Worm (Caenorhabditis elegans): ENCODE measurements around the gene T19D12.4.

ce11 chrII:6609315-6609842 lies 21.5 kb upstream of the T19D12.4 start, which contains the start of gene epg-5:
- no peak for TF ChIP-seq tbx-37 (GFP tag; conservative IDR thresholded peaks at IDR 0.05)
- TF ChIP-seq ets-7 (tag; optimal IDR thresholded peaks at IDR 0.05): no peak
- TF ChIP-seq hmbx-1 (tag; optimal IDR thresholded peaks at IDR 0.05): no peak
- no peak for TF ChIP-seq ceh-13 (GFP tag; optimal IDR thresholded peaks at IDR 0.05)
